Fruit fly (Drosophila melanogaster): ENCODE measurements around the gene Tpi.

The Tpi gene

dm6 chr3R:30149506-30149905 lies 15.1 kb upstream of the Tpi start, which contains the start of gene AdoR:
AdoR (minus strand) TSS chr3R:30149606.
- no peak for TF ChIP-seq CG13204 (GFP tag; optimal IDR thresholded peaks at IDR 0.05)
- TF ChIP-seq CG34367 (tag; optimal IDR thresholded peaks at IDR 0.05), result no peak
- TF ChIP-seq rn (GFP tag; IDR thresholded peaks at IDR 0.05), result no peak
- TF ChIP-seq Ets98B (GFP tag; IDR thresholded peaks at IDR 0.05), result no peak
- TF ChIP-seq D1 (tag; optimal IDR thresholded peaks at IDR 0.05), result no peak
- no peak for TF ChIP-seq Snoo (tag; optimal IDR thresholded peaks at IDR 0.05)
- TF ChIP-seq CG10348 (GFP tag; IDR thresholded peaks at IDR 0.05), result no peak

- TF ChIP-seq CG12605 (GFP tag; IDR thresholded peaks at IDR 0.05) (no peak), CG4496 (GFP tag; IDR thresholded peaks at IDR 0.05) (no peak), fd96Ca (GFP tag; IDR thresholded peaks at IDR 0.05) (no peak), CG13204 (GFP tag; optimal IDR thresholded peaks at IDR 0.05) (no peak), CG9948 (tag; optimal IDR thresholded peaks at IDR 0.05) (no peak), CG15710 (tag; optimal IDR thresholded peaks at IDR 0.05) (no peak), Pif1B (GFP tag; optimal IDR thresholded peaks at IDR 0.05) (no peak), Snoo (tag; optimal IDR thresholded peaks at IDR 0.05) (no peak), CG14655 (GFP tag; optimal IDR thresholded peaks at IDR 0.05) (no peak), CG32121 (GFP tag; IDR thresholded peaks at IDR 0.05) (no peak)
Observed at dm6 chr3R:30132295-30132694, 2.1 kb downstream of the Tpi start, which contains the start of gene CG31029. CG31029 (minus strand) TSS chr3R:30132395.

- TF ChIP-seq fd96Ca (GFP tag; IDR thresholded peaks at IDR 0.05), result no peak
- TF ChIP-seq CG8301 (tag; optimal IDR thresholded peaks at IDR 0.05), result no peak
- TF ChIP-seq Snoo (tag; optimal IDR thresholded peaks at IDR 0.05), result no peak
- no peak for TF ChIP-seq EcR (GFP tag; optimal IDR thresholded peaks at IDR 0.05)
- TF ChIP-seq D1 (tag; optimal IDR thresholded peaks at IDR 0.05), result no peak
- TF ChIP-seq CG34367 (tag; optimal IDR thresholded peaks at IDR 0.05), result no peak
- TF ChIP-seq CG13204 (GFP tag; optimal IDR thresholded peaks at IDR 0.05), result no peak
- no peak for TF ChIP-seq CG17806 (tag; optimal IDR thresholded peaks at IDR 0.05)
- TF ChIP-seq CG10348 (GFP tag; IDR thresholded peaks at IDR 0.05), result no peak
- no peak for TF ChIP-seq CG8159 (tag; optimal IDR thresholded peaks at IDR 0.05)
- TF ChIP-seq Ets98B (GFP tag; IDR thresholded peaks at IDR 0.05), result no peak
- no peak for TF ChIP-seq gl (tag; optimal IDR thresholded peaks at IDR 0.05)
- no peak for TF ChIP-seq Pif1B (GFP tag; optimal IDR thresholded peaks at IDR 0.05)
- TF ChIP-seq CG4496 (GFP tag; IDR thresholded peaks at IDR 0.05), result no peak
- no peak for TF ChIP-seq Pif1A (GFP tag; optimal IDR thresholded peaks at IDR 0.05)
- no peak for TF ChIP-seq CG15710 (tag; optimal IDR thresholded peaks at IDR 0.05)
- TF ChIP-seq CG12605 (GFP tag; IDR thresholded peaks at IDR 0.05), result no peak
- TF ChIP-seq CG9948 (tag; optimal IDR thresholded peaks at IDR 0.05), result no peak
Observed at dm6 chr3R:30129019-30129418, 5.4 kb downstream of the Tpi start, which contains the start of gene Ppi1. Ppi1 (minus strand) TSS chr3R:30129119.

- no peak for TF ChIP-seq fd96Ca (GFP tag; IDR thresholded peaks at IDR 0.05)
Observed at dm6 chr3R:30124635-30125034, 9.8 kb downstream of the Tpi start, which contains the start of gene CG45073. CG45073 (minus strand) TSS chr3R:30124735.

- TF ChIP-seq CG14655 (GFP tag; optimal IDR thresholded peaks at IDR 0.05), result no peak
- TF ChIP-seq CG17806 (tag; optimal IDR thresholded peaks at IDR 0.05), result no peak
- TF ChIP-seq CG4496 (GFP tag; IDR thresholded peaks at IDR 0.05), result no peak
- TF ChIP-seq CG9948 (tag; optimal IDR thresholded peaks at IDR 0.05), result no peak
- TF ChIP-seq CG12605 (GFP tag; IDR thresholded peaks at IDR 0.05), result no peak
- TF ChIP-seq CG10348 (GFP tag; IDR thresholded peaks at IDR 0.05), result no peak
- no peak for TF ChIP-seq CG32121 (GFP tag; IDR thresholded peaks at IDR 0.05)
- no peak for TF ChIP-seq Pif1B (GFP tag; optimal IDR thresholded peaks at IDR 0.05)
- TF ChIP-seq CG13204 (GFP tag; optimal IDR thresholded peaks at IDR 0.05), result no peak
- no peak for TF ChIP-seq Pif1A (GFP tag; optimal IDR thresholded peaks at IDR 0.05)
- no peak for TF ChIP-seq rn (GFP tag; IDR thresholded peaks at IDR 0.05)
- no peak for TF ChIP-seq CG15710 (tag; optimal IDR thresholded peaks at IDR 0.05)
- no peak for TF ChIP-seq Snoo (tag; optimal IDR thresholded peaks at IDR 0.05)
- no peak for TF ChIP-seq CG34367 (tag; optimal IDR thresholded peaks at IDR 0.05)
- TF ChIP-seq EcR (GFP tag; optimal IDR thresholded peaks at IDR 0.05), result no peak
- TF ChIP-seq gl (tag; optimal IDR thresholded peaks at IDR 0.05), result no peak
- no peak for TF ChIP-seq Ets98B (GFP tag; IDR thresholded peaks at IDR 0.05)
- no peak for TF ChIP-seq CG8159 (tag; optimal IDR thresholded peaks at IDR 0.05)
Observed at dm6 chr3R:30123163-30123562, 11.2 kb downstream of the Tpi start, which contains the start of gene CG45072. CG45072 (minus strand) TSS chr3R:30123263.

dm6 chr3R:30121731-30122130 lies 12.7 kb downstream of the Tpi start:
- no peak for TF ChIP-seq Snoo (tag; optimal IDR thresholded peaks at IDR 0.05)
- TF ChIP-seq Pif1A (GFP tag; optimal IDR thresholded peaks at IDR 0.05), result no peak
- no peak for TF ChIP-seq CG14655 (GFP tag; optimal IDR thresholded peaks at IDR 0.05)
- TF ChIP-seq CG15710 (tag; optimal IDR thresholded peaks at IDR 0.05), result no peak

dm6 chr3R:30114286-30114803 lies 20.1 kb downstream of the Tpi start:
- TF ChIP-seq CG14655 (GFP tag; optimal IDR thresholded peaks at IDR 0.05), result no peak
- no peak for TF ChIP-seq Ets98B (GFP tag; IDR thresholded peaks at IDR 0.05)
- no peak for TF ChIP-seq CG12605 (GFP tag; IDR thresholded peaks at IDR 0.05)
